Fruit fly (Drosophila melanogaster): ENCODE data around the gene Gr22f.

Gr22f gene

DNA sequence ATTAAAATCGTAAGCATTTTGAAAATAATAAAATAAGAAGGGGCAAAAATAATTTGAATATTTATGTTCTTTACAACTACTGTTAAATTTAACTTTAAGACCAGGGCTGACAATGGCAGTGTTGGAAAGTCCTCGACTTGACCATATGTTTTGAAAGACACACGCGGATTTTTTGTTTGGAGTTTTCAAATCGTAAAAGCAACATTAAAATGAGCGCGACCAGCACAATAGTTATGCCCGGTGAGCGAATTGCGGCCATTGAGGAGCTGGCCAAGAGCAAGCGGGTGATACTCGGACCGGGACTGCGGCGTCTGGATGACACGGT is 27.7 kb downstream of the Gr22f start, which contains the start of gene Rrp40 (continued):
- TF ChIP-seq pros (GFP tag; optimal IDR thresholded peaks at IDR 0.05) = no peak
- TF ChIP-seq Hr51 (GFP tag; optimal IDR thresholded peaks at IDR 0.05) = no peak
- no peak for TF ChIP-seq onecut (GFP tag; IDR thresholded peaks at IDR 0.05)
- peak; percentile 14 for TF ChIP-seq trem (tag; optimal IDR thresholded peaks at IDR 0.05)
- no peak for TF ChIP-seq CG9932 (GFP tag; IDR thresholded peaks at IDR 0.05)
- peak; percentile 74 for TF ChIP-seq MBD-R2 (GFP tag; IDR thresholded peaks at IDR 0.05)
- no peak for TF ChIP-seq lmd (GFP tag; IDR thresholded peaks at IDR 0.05)
- TF ChIP-seq salm (tag; optimal IDR thresholded peaks at IDR 0.05) = no peak
- peak; percentile 33 for TF ChIP-seq CG1603 (tag; optimal IDR thresholded peaks at IDR 0.05)
- no peak for TF ChIP-seq psq (GFP tag; optimal IDR thresholded peaks at IDR 0.05)
- no peak for TF ChIP-seq sens (GFP tag)
- TF ChIP-seq sna (GFP tag; IDR thresholded peaks at IDR 0.05; ENCODE audit: partially characterized antibody) = 0 out of 2 replicates have a peak, but pooled peaks have one; percentile 22
- TF ChIP-seq BtbVII (GFP tag; optimal IDR thresholded peaks at IDR 0.05) = no peak

DNA sequence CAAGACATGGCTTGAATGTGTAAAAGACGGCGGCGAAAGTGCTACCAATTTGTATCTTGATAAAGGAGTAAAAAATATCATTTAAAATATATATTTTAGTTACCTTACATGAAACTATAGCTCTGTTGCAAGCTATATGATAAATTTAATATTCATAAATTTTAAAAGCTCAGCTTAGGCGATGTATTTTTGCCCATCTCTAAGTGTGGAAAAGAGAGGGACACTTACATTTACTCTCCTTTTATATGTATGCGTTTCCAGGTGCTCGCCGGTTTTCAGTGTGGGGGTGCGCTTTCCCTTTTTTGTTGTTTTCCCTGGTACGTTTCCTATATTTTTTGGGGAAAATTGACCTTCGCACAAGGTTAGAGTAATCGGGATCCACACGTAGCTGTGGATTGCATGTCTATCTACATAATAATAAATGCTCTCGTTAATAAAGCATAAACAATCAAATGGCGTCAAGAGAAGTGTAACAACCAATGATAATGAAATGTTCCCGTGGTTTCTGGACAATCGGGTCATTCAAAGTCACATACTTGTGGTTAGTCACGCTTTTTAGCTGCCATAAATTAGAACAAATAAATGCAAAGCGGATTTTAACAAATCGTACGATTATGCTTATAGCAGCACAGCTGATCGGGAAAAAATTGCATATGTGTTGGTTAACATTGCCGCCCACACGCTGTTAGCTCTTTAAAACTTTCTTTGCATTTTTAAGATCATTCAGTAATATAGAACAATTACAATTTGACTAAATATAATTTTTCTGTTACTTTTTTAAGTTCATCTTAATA is 28.2 kb downstream of the Gr22f start:
- peak; percentile 98 for TF ChIP-seq Atf6 (GFP tag; IDR thresholded peaks at IDR 0.05)
- TF ChIP-seq amos (GFP tag; IDR thresholded peaks at IDR 0.05; ENCODE audit: partially characterized antibody) = peak; percentile 72; the same call in 1 of the 2 replicates
- peak; percentile 86 for TF ChIP-seq exex (tag; optimal IDR thresholded peaks at IDR 0.05)
- peak; percentile 76 for TF ChIP-seq pnt (GFP tag; optimal IDR thresholded peaks at IDR 0.05)
- TF ChIP-seq CG13775 (GFP tag; optimal IDR thresholded peaks at IDR 0.05) = peak; percentile 98
- peak; percentile 99 for TF ChIP-seq dysf (GFP tag; IDR thresholded peaks at IDR 0.05)
- peak; percentile 81 for TF ChIP-seq CG1647 (GFP tag; optimal IDR thresholded peaks at IDR 0.05)
- peak; percentile 67 for TF ChIP-seq CG7745 (tag; optimal IDR thresholded peaks at IDR 0.05)
- peak; percentile 93 for TF ChIP-seq CG14710 (tag; optimal IDR thresholded peaks at IDR 0.05)
- peak; percentile 95 for TF ChIP-seq Max (GFP tag; optimal IDR thresholded peaks at IDR 0.05)
- TF ChIP-seq CG9609 (GFP tag; optimal IDR thresholded peaks at IDR 0.05) = peak; percentile 73
- peak; percentile 91 for TF ChIP-seq CG4730 (GFP tag; IDR thresholded peaks at IDR 0.05)
- peak; percentile 90 for TF ChIP-seq CG10959 (GFP tag; IDR thresholded peaks at IDR 0.05)
- TF ChIP-seq CG10209 (GFP tag; optimal IDR thresholded peaks at IDR 0.05) = peak; percentile 98
- peak; percentile 97 for TF ChIP-seq zfh1 (GFP tag; IDR thresholded peaks at IDR 0.05)
- no peak for TF ChIP-seq btn (GFP tag; optimal IDR thresholded peaks at IDR 0.05)
- TF ChIP-seq CG31224 (GFP tag; IDR thresholded peaks at IDR 0.05) = peak; percentile 92
- TF ChIP-seq CG12155 (GFP tag; optimal IDR thresholded peaks at IDR 0.05) = peak; percentile 95
- TF ChIP-seq CG9437 (GFP tag; optimal IDR thresholded peaks at IDR 0.05) = peak; percentile 93
- TF ChIP-seq bigmax (GFP tag; optimal IDR thresholded peaks at IDR 0.05) = no peak
- TF ChIP-seq so (GFP tag; IDR thresholded peaks at IDR 0.05) = peak; percentile 97
- TF ChIP-seq CG11504 (tag; optimal IDR thresholded peaks at IDR 0.05) = peak; percentile 97
- TF ChIP-seq lola (GFP tag; optimal IDR thresholded peaks at IDR 0.05) = peak in 1 of 3 experiments; percentile 98
- TF ChIP-seq CG4707 (GFP tag; optimal IDR thresholded peaks at IDR 0.05) = peak; percentile 89
- peak; percentile 97 for TF ChIP-seq Ssrp (tag; optimal IDR thresholded peaks at IDR 0.05)
- TF ChIP-seq ci (GFP tag; IDR thresholded peaks at IDR 0.05) = peak; percentile 97
- peak; percentile 83 for TF ChIP-seq CG8281 (tag; optimal IDR thresholded peaks at IDR 0.05)
- TF ChIP-seq CG12744 (GFP tag; optimal IDR thresholded peaks at IDR 0.05) = peak; percentile 86
- peak; percentile 82 for TF ChIP-seq chn (GFP tag; optimal IDR thresholded peaks at IDR 0.05)
- peak; percentile 99 for TF ChIP-seq CG4328 (GFP tag; optimal IDR thresholded peaks at IDR 0.05)
- peak; percentile 96 for TF ChIP-seq run (tag; optimal IDR thresholded peaks at IDR 0.05)
- TF ChIP-seq CG14965 (GFP tag; optimal IDR thresholded peaks at IDR 0.05; ENCODE audit: borderline replicate concordance) = no peak
- peak; percentile 17 for TF ChIP-seq ab (GFP tag; optimal IDR thresholded peaks at IDR 0.05)
- peak; percentile 96 for TF ChIP-seq lbe (GFP tag; optimal IDR thresholded peaks at IDR 0.05)
- TF ChIP-seq Hsf (GFP tag; optimal IDR thresholded peaks at IDR 0.05) = peak; percentile 89
- TF ChIP-seq Dad (GFP tag; optimal IDR thresholded peaks at IDR 0.05) = peak; percentile 87
